Worm (Caenorhabditis elegans) whole organism, early embryonic: ENCODE data around the gene ugt-17.

Experiments
- B0310.2 ChIP-seq: sonication (generic microtip); optimal IDR thresholded peaks from 2 replicates; lab custom pipeline; 2016; ENCODE audit warnings: mild to moderate bottlenecking, missing genetic modification characterization, missing compliant biosample characterization
- F13C5.2 ChIP-seq: sonication (generic microtip); optimal IDR thresholded peaks from 2 replicates; lab custom pipeline; 2017; ENCODE audit warnings: mild to moderate bottlenecking, missing genetic modification characterization, inconsistent platforms, missing compliant biosample characterization
- aly-1 ChIP-seq: sonication (generic microtip); optimal IDR thresholded peaks from 2 replicates; lab custom pipeline; 2016; ENCODE audit warnings: missing genetic modification characterization, missing compliant biosample characterization
- ama-1 ChIP-seq: fragments of 150-350 bp; optimal IDR thresholded peaks from 2 replicates; lab custom pipeline; 2014
- ceh-13 ChIP-seq: fragments of 200-800 bp; sonication (Bioruptor generic); optimal IDR thresholded peaks from 2 replicates; lab custom pipeline; 2018; ENCODE audit warnings: mild to moderate bottlenecking, missing genetic modification characterization, missing compliant biosample characterization
- ceh-36 ChIP-seq: sonication (generic microtip); optimal IDR thresholded peaks from 2 replicates; lab custom pipeline; 2016; ENCODE audit warnings: missing genetic modification characterization, inconsistent platforms, missing compliant biosample characterization
- ets-7 ChIP-seq: sonication (generic microtip); optimal IDR thresholded peaks from 2 replicates; lab custom pipeline; 2016; ENCODE audit warnings: missing genotype, missing genetic modification characterization, missing compliant biosample characterization
- flt-1 ChIP-seq: fragments of 200-800 bp; sonication (Bioruptor generic); IDR thresholded peaks from 2 replicates; pipeline ENCODE4 v1.3.6; 2022; ENCODE audit warnings: missing genetic modification characterization, missing compliant biosample characterization
- hmbx-1 ChIP-seq: sonication (generic microtip); optimal IDR thresholded peaks from 2 replicates; lab custom pipeline; 2016; ENCODE audit warnings: mild to moderate bottlenecking, missing genetic modification characterization, missing compliant biosample characterization
- hmg-4 ChIP-seq: fragments of 200-800 bp; sonication (Bioruptor generic); optimal IDR thresholded peaks from 2 replicates; lab custom pipeline; 2018; ENCODE audit warnings: mild to moderate bottlenecking, missing genetic modification characterization, missing compliant biosample characterization
- hnd-1 ChIP-seq: sonication (generic microtip); optimal IDR thresholded peaks from 2 replicates; lab custom pipeline; 2016; ENCODE audit warnings: missing genetic modification characterization, missing compliant biosample characterization
- pes-1 ChIP-seq: fragments of 200-800 bp; sonication (Bioruptor generic); IDR thresholded peaks from 2 replicates; pipeline ENCODE4 v1.3.6; 2022; ENCODE audit warnings: missing genetic modification reagents, missing genetic modification characterization, missing compliant biosample characterization
- scrt-1 ChIP-seq: fragments of 200-800 bp; sonication (Bioruptor generic); IDR thresholded peaks from 2 replicates; pipeline ENCODE4 v1.3.6; 2022; ENCODE audit warnings: missing genetic modification characterization, missing compliant biosample characterization
- sea-1 ChIP-seq: fragments of 200-800 bp; sonication (Bioruptor generic); conservative IDR thresholded peaks from 2 replicates; pipeline ENCODE4 v1.3.6; 2022; ENCODE audit warnings: missing genetic modification characterization, missing compliant biosample characterization
- tbx-11 ChIP-seq: fragments of 200-800 bp; sonication (Bioruptor generic); IDR thresholded peaks from 2 replicates; pipeline ENCODE4 v1.3.6; 2022; ENCODE audit warnings: missing genetic modification characterization, missing compliant biosample characterization
- tbx-37 ChIP-seq: fragments of 200-800 bp; sonication (Bioruptor generic); conservative IDR thresholded peaks from 2 replicates; pipeline ENCODE4 v1.3.6; 2022; ENCODE audit warnings: missing genetic modification reagents, missing genetic modification characterization, missing compliant biosample characterization
- tra-4 ChIP-seq: sonication (generic microtip); optimal IDR thresholded peaks from 2 replicates; lab custom pipeline; 2017; ENCODE audit warnings: missing genetic modification characterization, missing compliant biosample characterization

The ugt-17 gene

ce11 chrV:10104785-10105310, at the start of gene ugt-17:
TSS of gene ugt-17 (minus strand) at chrV:10104964.
- no peak for TF ChIP-seq B0310.2 (tag; lab: Kevin White, UChicago)
- TF ChIP-seq pes-1 (GFP tag; lab: Robert Waterston, UW) = no peak
- no peak for TF ChIP-seq ceh-13 (GFP tag; lab: Kevin White, UChicago)
- no peak for TF ChIP-seq ceh-36 (tag; lab: Kevin White, UChicago)
- no peak for TF ChIP-seq hmg-4 (GFP tag; lab: Kevin White, UChicago)
- no peak for TF ChIP-seq hmbx-1
- no peak for TF ChIP-seq tbx-11 (GFP tag; lab: Robert Waterston, UW)
- TF ChIP-seq hnd-1 (tag; lab: Kevin White, UChicago) = no peak
- TF ChIP-seq ama-1 = no peak
- TF ChIP-seq flt-1 (GFP tag; lab: Robert Waterston, UW) = no peak
- TF ChIP-seq F13C5.2 (tag; lab: Kevin White, UChicago) = no peak
- no peak for TF ChIP-seq ets-7
- no peak for TF ChIP-seq scrt-1 (GFP tag; lab: Robert Waterston, UW)

ce11 chrV:10153076-10153475, 48.3 kb upstream of the ugt-17 start:
- no peak for TF ChIP-seq ama-1
- TF ChIP-seq pes-1 (GFP tag; lab: Robert Waterston, UW) = no peak
- no peak for TF ChIP-seq F13C5.2 (tag; lab: Kevin White, UChicago)
- TF ChIP-seq scrt-1 (GFP tag; lab: Robert Waterston, UW) = no peak
- TF ChIP-seq B0310.2 (tag; lab: Kevin White, UChicago) = no peak
- no peak for TF ChIP-seq tbx-11 (GFP tag; lab: Robert Waterston, UW)
- no peak for TF ChIP-seq ceh-13 (GFP tag; lab: Kevin White, UChicago)

- TF ChIP-seq hnd-1 (tag; lab: Kevin White, UChicago) = no peak
- TF ChIP-seq pes-1 (GFP tag; lab: Robert Waterston, UW) = no peak
- no peak for TF ChIP-seq B0310.2 (tag; lab: Kevin White, UChicago)
- no peak for TF ChIP-seq ceh-13 (GFP tag; lab: Kevin White, UChicago)
- TF ChIP-seq ceh-36 (tag; lab: Kevin White, UChicago) = no peak
- TF ChIP-seq scrt-1 (GFP tag; lab: Robert Waterston, UW) = no peak
- TF ChIP-seq F13C5.2 (tag; lab: Kevin White, UChicago) = no peak
- TF ChIP-seq tbx-11 (GFP tag; lab: Robert Waterston, UW) = no peak
- TF ChIP-seq ama-1 = no peak
- TF ChIP-seq hmbx-1 = no peak
- TF ChIP-seq sea-1 (GFP tag; lab: Robert Waterston, UW) = no peak
- TF ChIP-seq tbx-37 (GFP tag; lab: Robert Waterston, UW) = no peak
- no peak for TF ChIP-seq hmg-4 (GFP tag; lab: Kevin White, UChicago)
- no peak for TF ChIP-seq tra-4
- TF ChIP-seq flt-1 (GFP tag; lab: Robert Waterston, UW) = no peak
- no peak for TF ChIP-seq aly-1
- TF ChIP-seq ets-7 = no peak
Observed at ce11 chrV:10152278-10152677, 47.5 kb upstream of the ugt-17 start, which contains the start of gene srsx-28. TSS of gene srsx-28 (plus strand) at chrV:10152578.

- TF ChIP-seq tra-4 (no peak), sea-1 (GFP tag; lab: Robert Waterston, UW) (no peak), ama-1 (no peak), ceh-13 (GFP tag; lab: Kevin White, UChicago) (no peak), pes-1 (GFP tag; lab: Robert Waterston, UW) (no peak), hmbx-1 (no peak), flt-1 (GFP tag; lab: Robert Waterston, UW) (no peak), ceh-36 (tag; lab: Kevin White, UChicago) (no peak), tbx-11 (GFP tag; lab: Robert Waterston, UW) (no peak), hnd-1 (tag; lab: Kevin White, UChicago) (no peak), tbx-37 (GFP tag; lab: Robert Waterston, UW) (no peak), aly-1 (no peak), ets-7 (no peak), scrt-1 (GFP tag; lab: Robert Waterston, UW) (no peak), hmg-4 (GFP tag; lab: Kevin White, UChicago) (no peak)
Observed at ce11 chrV:10149728-10150127, 45.0 kb upstream of the ugt-17 start, which contains the start of gene srsx-27. TSS of gene srsx-27 (plus strand) at chrV:10150028.

- TF ChIP-seq ceh-13 (GFP tag; lab: Kevin White, UChicago) (no peak), pes-1 (GFP tag; lab: Robert Waterston, UW) (no peak), ceh-36 (tag; lab: Kevin White, UChicago) (no peak), tbx-37 (GFP tag; lab: Robert Waterston, UW) (no peak), hnd-1 (tag; lab: Kevin White, UChicago) (no peak), F13C5.2 (tag; lab: Kevin White, UChicago) (no peak), ama-1 (no peak), sea-1 (GFP tag; lab: Robert Waterston, UW) (no peak), scrt-1 (GFP tag; lab: Robert Waterston, UW) (no peak)
Observed at ce11 chrV:10148352-10148751, 43.6 kb upstream of the ugt-17 start, which contains the start of gene srsx-26. TSS of gene srsx-26 (plus strand) at chrV:10148652.

- no peak for TF ChIP-seq tbx-11 (GFP tag; lab: Robert Waterston, UW)
- TF ChIP-seq ama-1 = no peak
- TF ChIP-seq F13C5.2 (tag; lab: Kevin White, UChicago) = no peak
- no peak for TF ChIP-seq ets-7
- TF ChIP-seq ceh-13 (GFP tag; lab: Kevin White, UChicago) = no peak
- TF ChIP-seq scrt-1 (GFP tag; lab: Robert Waterston, UW) = no peak
- TF ChIP-seq hmbx-1 = no peak
- no peak for TF ChIP-seq ceh-36 (tag; lab: Kevin White, UChicago)
- TF ChIP-seq hmg-4 (GFP tag; lab: Kevin White, UChicago) = no peak
- no peak for TF ChIP-seq aly-1
- TF ChIP-seq hnd-1 (tag; lab: Kevin White, UChicago) = no peak
- no peak for TF ChIP-seq pes-1 (GFP tag; lab: Robert Waterston, UW)
- no peak for TF ChIP-seq B0310.2 (tag; lab: Kevin White, UChicago)
- no peak for TF ChIP-seq flt-1 (GFP tag; lab: Robert Waterston, UW)
- no peak for TF ChIP-seq tbx-37 (GFP tag; lab: Robert Waterston, UW)
- no peak for TF ChIP-seq tra-4
- no peak for TF ChIP-seq sea-1 (GFP tag; lab: Robert Waterston, UW)
Observed at ce11 chrV:10146787-10147186, 42.0 kb upstream of the ugt-17 start.

ce11 chrV:10145653-10146052, 40.9 kb upstream of the ugt-17 start, which contains the start of gene C51E3.9:
TSS of gene C51E3.9 (plus strand) at chrV:10145953.
- TF ChIP-seq tra-4 (no peak), B0310.2 (tag; lab: Kevin White, UChicago) (no peak), ets-7 (no peak), ama-1 (no peak), F13C5.2 (tag; lab: Kevin White, UChicago) (no peak), sea-1 (GFP tag; lab: Robert Waterston, UW) (no peak)
